Worm (Caenorhabditis elegans) whole organism, L4 larva: ENCODE measurements around the gene elo-7.

Experiments used
- fos-1 ChIP-seq: fragments of 150-350 bp; optimal IDR thresholded peaks from 2 replicates; lab custom pipeline; 2014; ENCODE audit warnings: missing biosample characterization, missing genetic modification characterization
- lin-13 ChIP-seq: fragments of 150-350 bp; optimal IDR thresholded peaks from 2 replicates; lab custom pipeline; 2014; ENCODE audit warnings: missing biosample characterization, missing genetic modification reagents, missing genetic modification characterization
- nhr-10 ChIP-seq: fragments of 150-350 bp; optimal IDR thresholded peaks from 2 replicates; lab custom pipeline; 2014; ENCODE audit warnings: missing biosample characterization, missing genetic modification characterization
- nhr-111 ChIP-seq: fragments of 200-800 bp; sonication (Bioruptor generic); optimal IDR thresholded peaks from 2 replicates; lab custom pipeline; 2018; ENCODE audit warnings: mild to moderate bottlenecking, missing genetic modification characterization, missing compliant biosample characterization
- nhr-42 ChIP-seq: fragments of 200-800 bp; sonication (Bioruptor generic); IDR thresholded peaks from 2 replicates; pipeline ENCODE4 v1.3.6; 2022; ENCODE audit warnings: missing genetic modification characterization, missing compliant biosample characterization
- php-3 ChIP-seq: fragments of 200-800 bp; sonication (Bioruptor generic); IDR thresholded peaks from 2 replicates; pipeline ENCODE4 v1.3.6; 2022; ENCODE audit warnings: missing genetic modification reagents, missing genetic modification characterization, missing compliant biosample characterization
- vab-7 ChIP-seq: fragments of 200-800 bp; sonication (Bioruptor generic); IDR thresholded peaks from 2 replicates; pipeline ENCODE4 v1.3.6; 2022; ENCODE audit warnings: missing genetic modification reagents, missing genetic modification characterization, missing compliant biosample characterization

- no peak for TF ChIP-seq vab-7 (GFP tag; lab: Robert Waterston, UW)
- no peak for TF ChIP-seq lin-13
- TF ChIP-seq nhr-111, result no peak
- TF ChIP-seq nhr-42 (GFP tag; lab: Robert Waterston, UW), result no peak
- TF ChIP-seq nhr-10 (tag; lab: Kevin White, UChicago), result no peak
- TF ChIP-seq fos-1 (tag; lab: Kevin White, UChicago), result no peak
- no peak for TF ChIP-seq php-3
Measured at ce11 chrIV:9498088-9498487, 31.7 kb upstream of the elo-7 start, which contains the start of gene sru-4.
